Worm (Caenorhabditis elegans) whole organism, L1 larva: ENCODE data around the gene Y39A1A.2.

Experiments
- ama-1 ChIP-seq: fragments of 150-350 bp; optimal IDR thresholded peaks from 2 replicates; lab custom pipeline; 2014
- dpl-1 ChIP-seq, 3 experiments: fragments of 150-350 bp in 2 of 3; sonication (generic microtip) in 1 of 3; optimal IDR thresholded peaks; 2 replicates each; lab custom pipeline; 2014 to 2017; ENCODE audit warnings: missing biosample characterization in 3 of 3, missing genetic modification characterization in 3 of 3, missing genetic modification reagents in 3 of 3
- hlh-4 ChIP-seq: sonication (generic microtip); optimal IDR thresholded peaks from 2 replicates; lab custom pipeline; 2016; ENCODE audit warnings: mild to moderate bottlenecking, missing genetic modification characterization, missing compliant biosample characterization
- isw-1 ChIP-seq: fragments of 200-800 bp; sonication (Bioruptor generic); IDR thresholded peaks from 2 replicates; pipeline ENCODE4 v1.3.6; 2022; ENCODE audit warnings: missing genetic modification characterization, missing compliant biosample characterization
- nhr-28 ChIP-seq: fragments of 150-350 bp; optimal IDR thresholded peaks from 2 replicates; lab custom pipeline; 2014; ENCODE audit warnings: missing biosample characterization, missing genetic modification characterization
- nhr-84 ChIP-seq: sonication (generic microtip); optimal IDR thresholded peaks from 2 replicates; lab custom pipeline; 2017; ENCODE audit warnings: missing biosample characterization, missing genetic modification characterization
- pqm-1 ChIP-seq: sonication (generic microtip); optimal IDR thresholded peaks from 3 replicates; lab custom pipeline; 2017; ENCODE audit warnings: missing biosample characterization, missing genetic modification characterization
- tbx-2 ChIP-seq: sonication (generic microtip); optimal IDR thresholded peaks from 2 replicates; lab custom pipeline; 2016; ENCODE audit warnings: missing genetic modification characterization, missing compliant biosample characterization
- ztf-11 ChIP-seq, 2 experiments: sonication (generic microtip); optimal IDR thresholded peaks; 2 replicates each; lab custom pipeline; 2016 to 2017; ENCODE audit warnings: missing genetic modification characterization in 2 of 2, missing biosample characterization in 1 of 2, missing compliant biosample characterization in 1 of 2

ce11 chrIII:10621208-10621607 is 17.8 kb upstream of the Y39A1A.2 start, which contains the start of the genes lron-10 and hpr-9:
- peak; percentile 47 for TF ChIP-seq hlh-4 (tag; lab: Kevin White, UChicago)
- TF ChIP-seq ztf-11 (tag; optimal IDR thresholded peaks at IDR 0.05; lab: Kevin White, UChicago) = peak in 1 of 2 experiments; percentile 96
- no peak for TF ChIP-seq nhr-28
- TF ChIP-seq dpl-1 (GFP tag; optimal IDR thresholded peaks at IDR 0.05; lab: Kevin White, UChicago) = peak; percentile 76 to 85 (median 82)
- TF ChIP-seq pqm-1 = no peak
- TF ChIP-seq nhr-84 (tag; lab: Kevin White, UChicago) = no peak
- TF ChIP-seq ama-1 (lab: Kevin White, UChicago) = no peak
- peak; percentile 56; the same call in 1 of the 2 replicates for TF ChIP-seq isw-1
- peak; percentile 93 for TF ChIP-seq tbx-2 (tag; lab: Kevin White, UChicago)
